Worm (Caenorhabditis elegans): ENCODE measurements around the gene lgc-29.

Gene lgc-29

DNA sequence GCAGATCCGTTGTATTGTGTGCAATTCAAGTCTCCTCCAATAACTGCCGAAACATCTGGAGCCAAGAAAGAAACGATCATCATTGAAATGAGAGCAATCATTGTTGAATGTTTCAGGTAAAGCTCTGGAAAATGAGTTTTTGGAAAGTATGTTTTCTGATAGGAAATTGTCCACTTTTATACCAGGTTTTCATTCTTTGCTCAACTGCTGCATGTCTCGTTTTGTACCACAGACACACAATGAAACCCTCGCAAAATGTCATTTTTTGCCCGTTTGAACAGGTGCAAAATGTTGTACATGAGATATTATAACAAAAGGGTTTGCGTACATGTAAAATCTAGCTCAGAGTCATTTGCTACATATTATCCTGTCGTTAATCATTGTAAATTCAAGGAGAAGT, 18.2 kb upstream of the lgc-29 start, which contains the start of gene T05B4.10:
T05B4.10 (minus strand) TSS at position 101 of the 400 bp plus-strand sequence.
- TF ChIP-seq ceh-31 (tag; optimal IDR thresholded peaks at IDR 0.05) (no peak), pha-4 (tag; optimal IDR thresholded peaks at IDR 0.05) (no peak), C08G9.2 (tag; optimal IDR thresholded peaks at IDR 0.05) (no peak), dmd-4 (tag; optimal IDR thresholded peaks at IDR 0.05; ENCODE audit: borderline replicate concordance) (no peak), npax-4 (tag; optimal IDR thresholded peaks at IDR 0.05) (no peak), T23F11.4 (GFP tag; optimal IDR thresholded peaks at IDR 0.05) (no peak)

DNA sequence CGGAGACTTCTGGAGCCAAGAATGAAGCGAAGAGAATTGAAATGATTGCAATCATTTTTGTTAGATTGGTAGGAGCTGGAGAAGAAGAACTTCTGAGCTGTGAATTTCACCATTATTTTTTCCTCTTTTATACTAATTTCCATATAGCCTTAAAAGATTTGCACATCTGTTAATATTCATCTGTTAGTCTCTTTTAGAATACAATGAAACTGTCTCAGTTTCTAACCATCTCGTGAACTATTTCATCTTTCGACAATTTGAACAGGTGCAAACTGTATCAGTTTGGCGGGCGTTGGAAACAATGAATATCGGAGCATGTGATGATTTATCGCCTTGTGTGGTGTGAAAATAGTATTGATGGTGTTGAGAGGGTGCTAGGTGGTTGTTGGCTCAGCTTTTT, 16.4 kb upstream of the lgc-29 start, which contains the start of gene phat-5:
phat-5 (minus strand) TSS at position 101 of the 400 bp plus-strand sequence.
- no peak for TF ChIP-seq ceh-6 (GFP tag; optimal IDR thresholded peaks at IDR 0.05)

ce11 chrV:4125552-4126084, 13.2 kb upstream of the lgc-29 start, which contains the start of gene T05B4.12:
TSS of gene T05B4.12 (minus strand) at chrV:4126034.
- no peak for TF ChIP-seq C08G9.2 (tag; optimal IDR thresholded peaks at IDR 0.05)
- no peak for TF ChIP-seq pqm-1 (tag; optimal IDR thresholded peaks at IDR 0.05)
- no peak for TF ChIP-seq lin-11 (tag; optimal IDR thresholded peaks at IDR 0.05)
- TF ChIP-seq ceh-45 (GFP tag; IDR thresholded peaks at IDR 0.05) = no peak

DNA sequence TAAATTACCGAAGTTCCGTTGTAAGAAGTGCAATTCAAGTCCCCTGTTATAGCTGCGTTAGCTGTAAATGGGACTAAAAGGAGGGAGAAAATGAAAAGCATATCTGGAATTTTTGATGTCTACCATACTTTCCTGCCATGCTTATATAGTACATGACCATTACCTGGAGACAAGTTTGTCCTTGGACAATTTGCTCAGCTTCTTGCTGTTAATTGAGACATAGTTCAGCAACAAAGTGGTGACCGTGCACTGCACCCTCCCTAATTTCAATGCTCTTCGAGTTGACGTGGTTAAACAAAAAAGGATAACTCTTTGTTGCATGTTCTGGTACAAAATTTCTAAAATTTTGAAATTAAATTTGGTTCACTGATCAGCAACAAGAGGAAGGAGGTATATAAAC, 11.4 kb upstream of the lgc-29 start, which contains the start of gene T05B4.13:
T05B4.13 (minus strand) TSS at position 101 of the 400 bp plus-strand sequence.
- TF ChIP-seq ceh-9 (tag; optimal IDR thresholded peaks at IDR 0.05) (no peak), dve-1 (tag; optimal IDR thresholded peaks at IDR 0.05) (no peak), hlh-15 (tag; optimal IDR thresholded peaks at IDR 0.05) (no peak)

- TF ChIP-seq tbx-2 (tag; optimal IDR thresholded peaks at IDR 0.05) = no peak
- TF ChIP-seq eyg-1 (tag; optimal IDR thresholded peaks at IDR 0.05) = no peak
- TF ChIP-seq C38D4.7 (GFP tag; optimal IDR thresholded peaks at IDR 0.05) = no peak
- no peak for TF ChIP-seq pax-1 (tag; optimal IDR thresholded peaks at IDR 0.05)
- TF ChIP-seq ama-1 (optimal IDR thresholded peaks at IDR 0.05) = no peak
- TF ChIP-seq pros-1 (tag; optimal IDR thresholded peaks at IDR 0.05) = no peak
- TF ChIP-seq npax-4 (tag; optimal IDR thresholded peaks at IDR 0.05) = no peak
- TF ChIP-seq pag-3 (tag; optimal IDR thresholded peaks at IDR 0.05; ENCODE audit: borderline replicate concordance) = no peak
- TF ChIP-seq ceh-14 (tag; optimal IDR thresholded peaks at IDR 0.05) = no peak
- no peak for TF ChIP-seq ceh-19 (GFP tag; optimal IDR thresholded peaks at IDR 0.05)
- TF ChIP-seq ceh-22 (tag; optimal IDR thresholded peaks at IDR 0.05) = no peak
- TF ChIP-seq ahr-1 (tag; optimal IDR thresholded peaks at IDR 0.05) = no peak
- TF ChIP-seq unc-42 (tag; optimal IDR thresholded peaks at IDR 0.05) = no peak
- no peak for TF ChIP-seq fkh-6 (tag; optimal IDR thresholded peaks at IDR 0.05)
- no peak for TF ChIP-seq hlh-13 (GFP tag; optimal IDR thresholded peaks at IDR 0.05)
- no peak for TF ChIP-seq ref-2 (tag; optimal IDR thresholded peaks at IDR 0.05)
These were observed 9.2 kb upstream of the lgc-29 start, which contains the start of gene phat-4 for ce11 chrV:4129604-4130003. TSS of gene phat-4 (plus strand) at chrV:4129904.

DNA sequence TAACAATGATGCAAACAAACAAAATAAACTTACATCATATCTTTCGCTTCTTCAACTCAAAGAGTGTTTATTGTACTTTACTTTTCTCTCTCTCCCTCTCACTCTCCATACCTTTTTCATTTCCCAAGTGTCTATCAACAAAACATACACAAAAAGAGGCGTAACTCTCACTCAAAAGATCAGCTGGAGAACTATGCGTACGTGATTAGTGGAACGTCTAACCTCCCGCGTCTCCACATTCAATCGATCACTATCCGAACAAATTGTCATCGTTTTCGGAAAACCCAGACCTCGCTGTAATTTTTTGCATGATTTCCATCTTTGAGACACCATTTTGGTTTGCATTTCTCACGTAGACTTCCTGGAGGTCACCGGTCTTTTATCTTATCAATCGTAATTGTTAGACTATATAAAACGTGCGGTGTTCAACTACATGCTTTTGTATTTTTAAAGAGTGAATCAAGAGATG, 7.3 kb upstream of the lgc-29 start, which contains the start of gene nhr-57:
nhr-57 (plus strand) TSS at position 419 of the 469 bp plus-strand sequence.
- TF ChIP-seq eyg-1 (tag; optimal IDR thresholded peaks at IDR 0.05) (no peak), dve-1 (tag; optimal IDR thresholded peaks at IDR 0.05) (peak; percentile 19), ceh-30 (tag; optimal IDR thresholded peaks at IDR 0.05) (no peak), hlh-13 (GFP tag; optimal IDR thresholded peaks at IDR 0.05) (no peak)

DNA sequence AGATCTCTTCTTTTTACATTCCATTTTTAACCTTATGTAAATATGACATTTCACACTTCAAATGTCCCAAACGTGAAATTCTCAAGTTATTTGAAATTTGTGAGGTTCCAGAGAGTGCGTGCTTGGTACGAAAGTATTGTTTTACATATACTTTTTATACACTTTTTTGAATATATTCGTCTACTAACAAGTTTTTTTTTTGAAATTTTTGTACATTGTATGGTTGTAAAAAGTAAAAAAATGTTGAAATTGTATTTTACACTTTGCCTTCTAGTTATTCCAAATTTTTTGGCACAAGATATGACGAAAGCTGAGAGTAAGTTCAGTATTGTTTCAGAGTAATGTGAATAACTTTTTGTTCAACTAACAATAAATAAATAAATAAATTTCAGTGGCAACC, 4.1 kb upstream of the lgc-29 start, which contains the start of gene lgc-1:
lgc-1 (plus strand) TSS at position 301 of the 400 bp plus-strand sequence.
- TF ChIP-seq madf-2 (tag; optimal IDR thresholded peaks at IDR 0.05) (no peak), rnt-1 (tag; optimal IDR thresholded peaks at IDR 0.05) (no peak), ceh-14 (tag; optimal IDR thresholded peaks at IDR 0.05) (no peak), Y22D7AL.16 (tag; optimal IDR thresholded peaks at IDR 0.05) (no peak), ceh-24 (tag; optimal IDR thresholded peaks at IDR 0.05) (no peak), pha-2 (tag; optimal IDR thresholded peaks at IDR 0.05) (no peak), tbx-2 (tag; optimal IDR thresholded peaks at IDR 0.05) (no peak), hlh-15 (tag; optimal IDR thresholded peaks at IDR 0.05) (no peak), ama-1 (optimal IDR thresholded peaks at IDR 0.05) (no peak), nfya-1 (tag; optimal IDR thresholded peaks at IDR 0.05) (no peak)
